Fruit fly (Drosophila melanogaster) whole organism, wandering third instar larva: ENCODE data around the gene CG7806.
A peak's percentile ranks its signal among the peaks of the same experiment; 100 is the strongest.

Experiments
- Abd-B ChIP-seq: fragments of >200 bp; optimal IDR thresholded peaks from 2 replicates; lab custom pipeline; 2017; ENCODE audit warnings: missing biosample characterization, missing genetic modification characterization
- CG32264 ChIP-seq: fragments of 200-800 bp; sonication (Bioruptor generic); optimal IDR thresholded peaks from 2 replicates; lab custom pipeline; 2016; ENCODE audit warnings: missing biosample characterization, missing genetic modification characterization
- CG9705 ChIP-seq: fragments of 200-800 bp; sonication (Bioruptor generic); optimal IDR thresholded peaks from 2 replicates; lab custom pipeline; 2018; ENCODE audit warnings: missing biosample characterization, mild to moderate bottlenecking, missing genetic modification characterization
- CrebA ChIP-seq: fragments of 200-800 bp; sonication (Bioruptor generic); optimal IDR thresholded peaks from 2 replicates; lab custom pipeline; 2016; ENCODE audit warnings: missing biosample characterization, mild to moderate bottlenecking, missing genetic modification characterization, borderline replicate concordance
- Dfd ChIP-seq: fragments of >200 bp; optimal IDR thresholded peaks from 2 replicates; lab custom pipeline; 2017; ENCODE audit warnings: missing biosample characterization, missing genetic modification characterization
- Dif ChIP-seq: fragments of 200-275, 200-300 bp; sonication (Bioruptor generic); optimal IDR thresholded peaks from 2 replicates; lab custom pipeline; 2018; ENCODE audit warnings: missing biosample characterization, missing genetic modification characterization; ENCODE audit not compliant: partially characterized antibody
- GATAd ChIP-seq: sonication (Bioruptor generic); optimal IDR thresholded peaks from 2 replicates; lab custom pipeline; 2016; ENCODE audit warnings: missing biosample characterization, missing genetic modification characterization
- HLH106 ChIP-seq: fragments of 200-800 bp; optimal IDR thresholded peaks from 3 replicates; lab custom pipeline; 2019; ENCODE audit warnings: missing biosample characterization, mild to moderate bottlenecking, missing genetic modification characterization, moderate library complexity
- Hnf4 ChIP-seq: fragments of 200-800 bp; sonication (Bioruptor generic); optimal IDR thresholded peaks from 2 replicates; lab custom pipeline; 2016; ENCODE audit warnings: missing biosample characterization, mild to moderate bottlenecking, missing genetic modification characterization
- Hr78 ChIP-seq: fragments of >200 bp; optimal IDR thresholded peaks from 2 replicates; lab custom pipeline; 2017; ENCODE audit warnings: missing biosample characterization, missing genetic modification characterization
- Hr83 ChIP-seq: fragments of 200-300 bp; sonication (Bioruptor generic); optimal IDR thresholded peaks from 2 replicates; lab custom pipeline; 2016; ENCODE audit warnings: missing biosample characterization, mild to moderate bottlenecking, missing genetic modification characterization, moderate library complexity; ENCODE audit not compliant: poor library complexity, severe bottlenecking
- Jra ChIP-seq: sonication (Bioruptor generic); optimal IDR thresholded peaks from 2 replicates; lab custom pipeline; 2016; ENCODE audit warnings: missing biosample characterization, missing genetic modification characterization
- Mio ChIP-seq: sonication (Bioruptor generic); optimal IDR thresholded peaks from 2 replicates; lab custom pipeline; 2016; ENCODE audit warnings: missing biosample characterization, missing genetic modification characterization
- Myc ChIP-seq: fragments of >200 bp; optimal IDR thresholded peaks from 2 replicates; lab custom pipeline; 2017
- N ChIP-seq: fragments of >200 bp; optimal IDR thresholded peaks from 2 replicates; lab custom pipeline; 2018; ENCODE audit warnings: missing biosample characterization, missing external identifiers, missing genetic modification characterization
- OdsH ChIP-seq: fragments of 200-800 bp; sonication (Bioruptor generic); optimal IDR thresholded peaks from 2 replicates; lab custom pipeline; 2016; ENCODE audit warnings: missing biosample characterization, mild to moderate bottlenecking, missing genetic modification characterization
- Rel ChIP-seq, 2 experiments: fragments of 200-800 bp; sonication (Bioruptor generic) in 1 of 2; optimal IDR thresholded peaks; 2 replicates in 1 of 2; 3 replicates in 1 of 2; lab custom pipeline; 2016 to 2019; ENCODE audit warnings: mild to moderate bottlenecking in 2 of 2, missing biosample characterization in 2 of 2, missing genetic modification characterization in 2 of 2, moderate library complexity in 1 of 2
- Sp1 ChIP-seq: fragments of 200-800 bp; sonication (Bioruptor generic); optimal IDR thresholded peaks from 3 replicates; lab custom pipeline; 2019; ENCODE audit warnings: missing biosample characterization, mild to moderate bottlenecking, missing genetic modification characterization, moderate library complexity
- Vsx2 ChIP-seq: fragments of 200-300, 225-300 bp; sonication (Bioruptor generic); optimal IDR thresholded peaks from 2 replicates; lab custom pipeline; 2018; ENCODE audit warnings: missing biosample characterization, missing genetic modification characterization; ENCODE audit not compliant: partially characterized antibody
- br ChIP-seq: fragments of 200-800 bp; sonication (Bioruptor generic); optimal IDR thresholded peaks from 2 replicates; lab custom pipeline; 2016; ENCODE audit warnings: missing biosample characterization, missing genetic modification characterization
- brk ChIP-seq: fragments of 200-800 bp; sonication (Bioruptor generic); optimal IDR thresholded peaks from 2 replicates; lab custom pipeline; 2016; ENCODE audit warnings: missing biosample characterization, mild to moderate bottlenecking, missing genetic modification characterization
- dl ChIP-seq, 2 experiments: fragments of 175-275, 200-275 bp in 1 of 2; fragments of 200-275 bp in 1 of 2; sonication (Bioruptor generic); optimal IDR thresholded peaks; lab custom pipeline; 2018; ENCODE audit warnings: mild to moderate bottlenecking in 2 of 2, missing biosample characterization in 2 of 2, missing genetic modification characterization in 2 of 2, moderate library complexity in 2 of 2; ENCODE audit not compliant: partially characterized antibody in 2 of 2, insufficient read depth in 1 of 2
- dmrt93B ChIP-seq: fragments of 200-800 bp; sonication (Bioruptor generic); optimal IDR thresholded peaks from 2 replicates; lab custom pipeline; 2018; ENCODE audit warnings: missing biosample characterization, mild to moderate bottlenecking, missing genetic modification characterization
- dsf ChIP-seq: sonication (Bioruptor generic); optimal IDR thresholded peaks from 2 replicates; lab custom pipeline; 2016; ENCODE audit warnings: missing biosample characterization, missing genetic modification characterization, borderline replicate concordance
- ey ChIP-seq: fragments of 200-800 bp; sonication (Bioruptor generic); optimal IDR thresholded peaks from 2 replicates; lab custom pipeline; 2016; ENCODE audit warnings: missing biosample characterization, missing genetic modification characterization
- foxo ChIP-seq, 2 experiments: fragments of 200-800 bp; sonication (Bioruptor generic); optimal IDR thresholded peaks; 2 replicates in 1 of 2; 3 replicates in 1 of 2; lab custom pipeline; 2016 to 2017; ENCODE audit warnings: missing biosample characterization in 2 of 2, missing genetic modification characterization in 2 of 2
- fru ChIP-seq: fragments of 200-800 bp; sonication (Bioruptor generic); optimal IDR thresholded peaks from 3 replicates; lab custom pipeline; 2016; ENCODE audit warnings: missing biosample characterization, mild to moderate bottlenecking, missing genetic modification characterization
- h ChIP-seq: fragments of 200-800 bp; sonication (Bioruptor generic); optimal IDR thresholded peaks from 3 replicates; lab custom pipeline; 2016; ENCODE audit warnings: missing biosample characterization, mild to moderate bottlenecking, missing genetic modification characterization
- jim ChIP-seq: fragments of 175-275, 200-325 bp; sonication (Bioruptor generic); optimal IDR thresholded peaks from 2 replicates; lab custom pipeline; 2016; ENCODE audit warnings: missing biosample characterization, mild to moderate bottlenecking, missing genetic modification characterization
- lola ChIP-seq: fragments of >200 bp; optimal IDR thresholded peaks from 2 replicates; lab custom pipeline; 2017; ENCODE audit warnings: missing biosample characterization, missing genetic modification characterization
- pan ChIP-seq: fragments of >200 bp; optimal IDR thresholded peaks from 2 replicates; lab custom pipeline; 2017
- psq ChIP-seq: fragments of 200-800 bp; sonication (Bioruptor generic); optimal IDR thresholded peaks from 3 replicates; lab custom pipeline; 2017; ENCODE audit warnings: missing biosample characterization, mild to moderate bottlenecking, missing genetic modification characterization, moderate library complexity
- rgr ChIP-seq: fragments of 200-800 bp; sonication (Bioruptor generic); optimal IDR thresholded peaks from 3 replicates; lab custom pipeline; 2016; ENCODE audit warnings: missing biosample characterization, mild to moderate bottlenecking, missing genetic modification characterization
- sage ChIP-seq: fragments of 200-800 bp; sonication (Bioruptor generic); optimal IDR thresholded peaks from 2 replicates; lab custom pipeline; 2016; ENCODE audit warnings: missing biosample characterization, mild to moderate bottlenecking, missing genetic modification characterization
- sv ChIP-seq: fragments of 200-800 bp; sonication (Bioruptor generic); optimal IDR thresholded peaks from 3 replicates; lab custom pipeline; 2016; ENCODE audit warnings: missing biosample characterization, missing genetic modification characterization
- tai ChIP-seq: sonication (Bioruptor generic); optimal IDR thresholded peaks from 2 replicates; lab custom pipeline; 2016; ENCODE audit warnings: missing biosample characterization, missing genetic modification characterization
- usp ChIP-seq: fragments of >200 bp; optimal IDR thresholded peaks from 2 replicates; lab custom pipeline; 2017; ENCODE audit warnings: missing biosample characterization, missing genetic modification characterization
- woc ChIP-seq: sonication (Bioruptor generic); optimal IDR thresholded peaks from 2 replicates; lab custom pipeline; 2016; ENCODE audit warnings: missing biosample characterization, mild to moderate bottlenecking, missing genetic modification characterization

CG7806 gene

DNA sequence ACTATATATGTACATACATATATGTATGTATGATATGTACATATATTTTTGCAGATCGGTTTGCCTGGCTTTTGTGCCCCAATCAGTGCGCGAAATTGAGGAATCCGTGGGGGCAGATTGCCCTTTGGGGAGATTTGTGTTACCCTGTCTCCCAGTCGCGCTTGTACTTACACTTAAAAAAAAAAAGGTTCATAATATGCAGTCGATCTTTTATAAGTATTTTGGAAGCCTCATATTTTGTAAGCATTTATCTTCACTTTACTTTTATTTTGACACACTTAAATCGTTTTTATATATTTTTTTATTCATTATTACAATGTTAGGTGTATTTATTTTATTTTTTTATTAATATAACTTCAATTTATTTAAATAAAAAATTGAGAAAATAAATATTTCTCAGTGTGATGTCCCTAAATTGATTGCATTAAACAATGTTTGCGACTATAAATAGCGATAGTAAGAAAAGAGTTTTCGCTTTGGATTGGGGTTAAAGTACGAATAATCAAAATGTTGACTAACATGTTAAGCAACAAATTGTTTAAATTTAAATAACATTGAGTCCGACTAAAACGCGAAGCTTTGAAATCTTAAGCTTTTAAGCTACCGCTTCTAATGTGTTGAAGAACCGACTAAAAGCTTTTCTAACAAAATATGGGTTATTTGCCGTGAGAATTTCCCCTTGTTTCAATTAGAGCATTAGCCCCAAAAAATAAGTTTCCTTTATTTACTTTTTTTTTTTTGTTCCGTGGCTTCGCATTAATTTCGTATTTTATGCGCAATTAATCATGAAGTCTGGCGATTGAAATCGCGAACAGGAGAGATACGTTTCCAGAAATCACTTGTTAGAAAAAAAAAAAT is 15.4 kb downstream of the CG7806 start:
- TF ChIP-seq dmrt93B (GFP tag; lab: Kevin White, UChicago): no peak
- TF ChIP-seq fru (GFP tag; lab: Kevin White, UChicago): peak; percentile 19
- no peak for TF ChIP-seq CG32264
- TF ChIP-seq GATAd (GFP tag; lab: Kevin White, UChicago): no peak
- TF ChIP-seq Dif (GFP tag; lab: Kevin White, UChicago): no peak
- TF ChIP-seq Vsx2 (GFP tag; lab: Kevin White, UChicago): no peak
- no peak for TF ChIP-seq dl (GFP tag; optimal IDR thresholded peaks at IDR 0.05; lab: Kevin White, UChicago; ENCODE audit: insufficient read depth in 1 of 2, partially characterized antibody in 2 of 2)
- TF ChIP-seq Rel (GFP tag; optimal IDR thresholded peaks at IDR 0.05; lab: Kevin White, UChicago): no peak
- no peak for TF ChIP-seq Rel (tag; optimal IDR thresholded peaks at IDR 0.05; lab: Kevin White, UChicago)
- TF ChIP-seq dsf (GFP tag; lab: Kevin White, UChicago): no peak
- TF ChIP-seq Mio (GFP tag; lab: Kevin White, UChicago): no peak
- TF ChIP-seq Sp1 (GFP tag; lab: Kevin White, UChicago): peak; percentile 71
- no peak for TF ChIP-seq lola (GFP tag; lab: Kevin White, UChicago)
- TF ChIP-seq sage (GFP tag; lab: Kevin White, UChicago): no peak
- TF ChIP-seq Abd-B: no peak
- no peak for TF ChIP-seq N
- peak in 1 of 2 experiments; percentile 55 for TF ChIP-seq foxo (GFP tag; optimal IDR thresholded peaks at IDR 0.05; lab: Kevin White, UChicago)
- no peak for TF ChIP-seq Hnf4 (GFP tag; lab: Kevin White, UChicago)
- TF ChIP-seq Jra: no peak
- no peak for TF ChIP-seq tai
- peak; percentile 46 for TF ChIP-seq OdsH (GFP tag; lab: Kevin White, UChicago)
- TF ChIP-seq ey (GFP tag; lab: Kevin White, UChicago): no peak
- no peak for TF ChIP-seq jim (GFP tag; lab: Kevin White, UChicago)
- TF ChIP-seq CG9705 (GFP tag; lab: Kevin White, UChicago): no peak
- peak; percentile 14 for TF ChIP-seq br
- no peak for TF ChIP-seq usp (GFP tag; lab: Kevin White, UChicago)
- TF ChIP-seq Hr83 (GFP tag; lab: Kevin White, UChicago): no peak
- TF ChIP-seq woc: no peak
- peak; percentile 47 for TF ChIP-seq rgr (GFP tag; lab: Kevin White, UChicago)
- no peak for TF ChIP-seq pan (lab: Kevin White, UChicago)
- no peak for TF ChIP-seq Hr78 (GFP tag; lab: Kevin White, UChicago)
- peak; percentile 50 for TF ChIP-seq psq (GFP tag; lab: Kevin White, UChicago)
- TF ChIP-seq brk (GFP tag; lab: Kevin White, UChicago): no peak
- peak; percentile 39 for TF ChIP-seq CrebA (GFP tag; lab: Kevin White, UChicago)
- TF ChIP-seq h: peak; percentile 7
- TF ChIP-seq Myc (lab: Kevin White, UChicago): peak; percentile 58
- TF ChIP-seq sv (GFP tag; lab: Kevin White, UChicago): no peak
- TF ChIP-seq HLH106 (tag; lab: Kevin White, UChicago): peak; percentile 42
- no peak for TF ChIP-seq Dfd (GFP tag; lab: Kevin White, UChicago)

DNA sequence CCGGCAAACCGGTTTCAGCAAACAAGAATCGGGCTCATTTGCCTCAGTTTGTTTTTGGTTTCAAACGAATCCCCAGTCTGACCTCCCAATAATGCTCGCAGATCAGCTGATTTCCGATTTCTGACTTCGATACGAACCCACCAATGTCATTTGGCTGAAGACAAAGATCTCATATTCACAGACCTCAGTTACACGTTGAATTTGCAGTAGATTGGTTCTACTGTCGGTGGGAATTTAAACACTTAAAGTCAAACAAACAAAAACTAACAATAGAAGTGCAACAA is 16.0 kb downstream of the CG7806 start, which contains the start of gene CG14275:
Gene CG14275, plus strand, starts transcription at position 185 of the 284 bp plus-strand sequence.
- TF ChIP-seq Hnf4 (GFP tag; lab: Kevin White, UChicago): no peak
- TF ChIP-seq Vsx2 (GFP tag; lab: Kevin White, UChicago): no peak
- no peak for TF ChIP-seq foxo (GFP tag; optimal IDR thresholded peaks at IDR 0.05; lab: Kevin White, UChicago)
- no peak for TF ChIP-seq CrebA (GFP tag; lab: Kevin White, UChicago)
- TF ChIP-seq h: no peak
- TF ChIP-seq Mio (GFP tag; lab: Kevin White, UChicago): no peak
- no peak for TF ChIP-seq woc
- no peak for TF ChIP-seq OdsH (GFP tag; lab: Kevin White, UChicago)
- no peak for TF ChIP-seq usp (GFP tag; lab: Kevin White, UChicago)
- TF ChIP-seq Dfd (GFP tag; lab: Kevin White, UChicago): no peak
